Fruit fly (Drosophila melanogaster): Measurements from ENCODE around the gene CG31041.

Gene CG31041

dm6 chr3R:29591481-29592138 is 904 bp upstream of the CG31041 start, which contains the start of gene alph (continued):
- peak; percentile 11 for TF ChIP-seq dac (GFP tag; optimal IDR thresholded peaks at IDR 0.05)
- TF ChIP-seq Eip78C (GFP tag) = peak; percentile 89
- TF ChIP-seq fd85E (GFP tag; optimal IDR thresholded peaks at IDR 0.05) = no peak
- TF ChIP-seq Ets96B (tag; optimal IDR thresholded peaks at IDR 0.05) = peak; percentile 50
- peak; percentile 39 for TF ChIP-seq net (GFP tag; optimal IDR thresholded peaks at IDR 0.05)
- TF ChIP-seq CG8632 (GFP tag; optimal IDR thresholded peaks at IDR 0.05) = no peak
- TF ChIP-seq CG8119 (GFP tag; IDR thresholded peaks at IDR 0.05) = peak; percentile 38; the same call in 2 of the 3 replicates
- peak; percentile 13 for TF ChIP-seq cyc (GFP tag; optimal IDR thresholded peaks at IDR 0.05)
- no peak for TF ChIP-seq Ets21C (GFP tag; optimal IDR thresholded peaks at IDR 0.05)
- TF ChIP-seq Smox (GFP tag; optimal IDR thresholded peaks at IDR 0.05) = peak; percentile 45
- no peak for TF ChIP-seq CG11902 (GFP tag; optimal IDR thresholded peaks at IDR 0.05)
- no peak for TF ChIP-seq fd59A (GFP tag; optimal IDR thresholded peaks at IDR 0.05)
- peak; percentile 77 for TF ChIP-seq Sox14 (GFP tag; optimal IDR thresholded peaks at IDR 0.05)
- TF ChIP-seq eg (GFP tag; IDR thresholded peaks at IDR 0.05) = peak; percentile 29; the same call in 2 of the 3 replicates
- peak; percentile 54 for TF ChIP-seq esn (GFP tag; optimal IDR thresholded peaks at IDR 0.05)

dm6 chr3R:29589662-29590061 is 1.0 kb downstream of the CG31041 start, which contains the start of gene CG11470:
CG11470 (minus strand) TSS chr3R:29589762.
- TF ChIP-seq achi (GFP tag; optimal IDR thresholded peaks at IDR 0.05) (no peak), svp (GFP tag) (peak; percentile 31)

DNA sequence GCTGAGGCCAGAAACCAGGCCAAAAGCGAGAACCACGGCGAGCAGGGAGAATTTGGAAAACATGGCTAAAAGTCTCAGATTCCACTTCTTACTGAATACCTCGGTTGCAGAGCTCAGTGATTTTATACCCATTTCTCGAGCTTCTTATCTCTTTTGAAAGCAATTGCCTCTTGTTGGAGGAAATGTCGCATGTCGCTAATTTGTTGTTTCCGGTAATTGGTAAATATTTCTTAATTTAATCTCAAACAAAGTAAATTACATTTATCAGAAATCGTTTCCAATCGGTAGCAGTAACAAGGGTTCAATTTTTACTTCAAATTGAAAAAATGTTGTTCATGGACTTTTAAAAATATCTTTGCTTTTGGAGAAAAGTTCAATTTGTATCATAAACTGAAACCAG is 2.7 kb downstream of the CG31041 start, which contains the start of gene CG7567:
Gene CG7567 (minus strand): TSS at position 101 of the 400 bp plus-strand sequence.
- no peak for TF ChIP-seq CG32006 (GFP tag; optimal IDR thresholded peaks at IDR 0.05)
- peak; percentile 62 for TF ChIP-seq svp (GFP tag)

DNA sequence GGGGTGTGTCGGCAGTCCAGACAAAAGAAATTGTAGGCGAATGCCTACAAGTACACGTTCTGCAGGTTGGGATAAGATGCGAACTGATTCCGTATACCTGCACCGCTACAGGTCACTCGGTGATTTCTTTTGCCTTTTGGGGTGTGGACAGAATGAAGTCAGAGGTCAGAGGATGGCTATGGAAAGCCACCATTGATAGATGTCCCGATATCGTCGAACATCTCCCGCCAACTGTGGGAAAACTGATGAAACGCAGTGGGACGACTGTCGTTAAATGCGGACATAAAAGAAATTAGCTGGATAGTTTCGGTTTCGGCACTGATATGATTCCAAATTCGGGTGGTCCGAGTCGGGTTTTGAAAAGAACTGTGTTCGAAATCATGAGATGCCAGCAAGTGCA is 4.0 kb downstream of the CG31041 start:
- TF ChIP-seq CG6854 (GFP tag; optimal IDR thresholded peaks at IDR 0.05) (no peak), topi (GFP tag; optimal IDR thresholded peaks at IDR 0.05) (no peak), CG31627 (GFP tag; optimal IDR thresholded peaks at IDR 0.05) (no peak), CG32006 (GFP tag; optimal IDR thresholded peaks at IDR 0.05) (no peak), CG3032 (tag; optimal IDR thresholded peaks at IDR 0.05) (no peak), cyc (GFP tag; optimal IDR thresholded peaks at IDR 0.05) (no peak)

- TF ChIP-seq fd85E (GFP tag; optimal IDR thresholded peaks at IDR 0.05) (no peak), Eip78C (GFP tag) (peak; percentile 58), Lpt (GFP tag; optimal IDR thresholded peaks at IDR 0.05) (no peak), esn (GFP tag; optimal IDR thresholded peaks at IDR 0.05) (peak; percentile 13), CG6808 (GFP tag; optimal IDR thresholded peaks at IDR 0.05) (no peak), svp (GFP tag) (peak; percentile 94), fd59A (GFP tag; optimal IDR thresholded peaks at IDR 0.05) (no peak), CG32006 (GFP tag; optimal IDR thresholded peaks at IDR 0.05) (no peak), Eip93F (GFP tag; optimal IDR thresholded peaks at IDR 0.05) (no peak), dac (GFP tag; optimal IDR thresholded peaks at IDR 0.05) (no peak), CG10631 (GFP tag; optimal IDR thresholded peaks at IDR 0.05) (no peak), Blimp-1 (GFP tag; optimal IDR thresholded peaks at IDR 0.05) (no peak)
These were observed 5.5 kb downstream of the CG31041 start for dm6 chr3R:29585015-29585701.

- peak; percentile 62 for TF ChIP-seq CG32006 (GFP tag; optimal IDR thresholded peaks at IDR 0.05)
- TF ChIP-seq CG3032 (tag; optimal IDR thresholded peaks at IDR 0.05) = no peak
- TF ChIP-seq CG34406 (GFP tag; optimal IDR thresholded peaks at IDR 0.05) = no peak
- no peak for TF ChIP-seq Smox (GFP tag; optimal IDR thresholded peaks at IDR 0.05)
- no peak for TF ChIP-seq CG6808 (GFP tag; optimal IDR thresholded peaks at IDR 0.05)
- TF ChIP-seq achi (GFP tag; optimal IDR thresholded peaks at IDR 0.05) = no peak
- peak; percentile 24 for TF ChIP-seq CG4318 (GFP tag; optimal IDR thresholded peaks at IDR 0.05)
- no peak for TF ChIP-seq CG6854 (GFP tag; optimal IDR thresholded peaks at IDR 0.05)
- TF ChIP-seq Sox15 (GFP tag; optimal IDR thresholded peaks at IDR 0.05) = no peak
- TF ChIP-seq CG1621 (tag; optimal IDR thresholded peaks at IDR 0.05) = no peak
- no peak for TF ChIP-seq Ets21C (GFP tag; optimal IDR thresholded peaks at IDR 0.05)
- TF ChIP-seq CG6163 (GFP tag; IDR thresholded peaks at IDR 0.05) = peak; percentile 61; the same call in 2 of the 3 replicates
- no peak for TF ChIP-seq Lpt (GFP tag; optimal IDR thresholded peaks at IDR 0.05)
- TF ChIP-seq pdm3 (GFP tag; optimal IDR thresholded peaks at IDR 0.05) = no peak
- TF ChIP-seq CG11762 (GFP tag; optimal IDR thresholded peaks at IDR 0.05; ENCODE audit: insufficient read depth) = no peak
- TF ChIP-seq dsx (GFP tag; optimal IDR thresholded peaks at IDR 0.05; ENCODE audit: poor library complexity, severe bottlenecking) = no peak
- TF ChIP-seq Hr38 (GFP tag; optimal IDR thresholded peaks at IDR 0.05) = no peak
- no peak for TF ChIP-seq ss (GFP tag; optimal IDR thresholded peaks at IDR 0.05)
- TF ChIP-seq CG8632 (GFP tag; optimal IDR thresholded peaks at IDR 0.05) = no peak
- no peak for TF ChIP-seq Sox102F (GFP tag; optimal IDR thresholded peaks at IDR 0.05)
These were observed 6.4 kb downstream of the CG31041 start for dm6 chr3R:29584266-29584665.

Data from whole organism, prepupa.